Fruit fly (Drosophila melanogaster): ENCODE data around the gene shop.

The shop gene

dm6 chrX:18834399-18834798 is 14.0 kb downstream of the shop start (continued):
- TF ChIP-seq gem (tag; optimal IDR thresholded peaks at IDR 0.05) (peak; percentile 6), kah (GFP tag; optimal IDR thresholded peaks at IDR 0.05) (no peak), Poxn (GFP tag; IDR thresholded peaks at IDR 0.05) (no peak)

DNA sequence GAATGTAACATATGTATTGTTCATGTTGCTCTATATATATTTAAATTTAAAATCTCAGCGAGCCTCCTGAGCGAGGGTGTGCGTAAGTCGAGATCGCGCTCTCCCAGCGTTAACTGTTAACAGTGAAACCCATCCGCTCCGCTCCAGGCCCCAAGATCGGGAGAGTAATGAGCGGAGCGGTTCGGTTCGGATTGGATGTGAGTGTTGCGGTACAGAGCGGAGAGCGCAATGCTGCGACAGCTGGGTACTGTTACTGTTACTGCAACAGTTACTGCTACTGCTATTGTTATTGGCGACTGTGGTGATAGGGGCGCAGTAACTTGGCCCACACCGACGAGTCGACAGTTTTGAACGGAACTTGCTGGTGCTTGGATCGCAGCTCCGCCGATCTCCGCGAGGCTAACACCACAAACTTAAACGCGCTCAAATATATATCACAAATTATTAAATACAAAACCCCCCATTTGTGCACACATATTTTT is 16.0 kb downstream of the shop start, which contains the start of gene Pvf1:
Pvf1 (plus strand) TSS at position 312 of the 482 bp plus-strand sequence.
- TF ChIP-seq D19B (GFP tag; optimal IDR thresholded peaks at IDR 0.05) = peak; percentile 92
- no peak for TF ChIP-seq CG16815 (GFP tag; optimal IDR thresholded peaks at IDR 0.05)
- TF ChIP-seq CG33213 (GFP tag; optimal IDR thresholded peaks at IDR 0.05) = no peak
- TF ChIP-seq BEAF-32 (GFP tag; optimal IDR thresholded peaks at IDR 0.05) = no peak
- TF ChIP-seq cwo (GFP tag; optimal IDR thresholded peaks at IDR 0.05) = peak; percentile 9
- TF ChIP-seq CG3838 (GFP tag; optimal IDR thresholded peaks at IDR 0.05) = no peak
- TF ChIP-seq nerfin-2 (GFP tag; IDR thresholded peaks at IDR 0.05; ENCODE audit: partially characterized antibody) = no peak
- TF ChIP-seq Camta (GFP tag; optimal IDR thresholded peaks at IDR 0.05) = no peak
- no peak for TF ChIP-seq CG15073 (GFP tag; optimal IDR thresholded peaks at IDR 0.05)
- TF ChIP-seq Hr51 (GFP tag; optimal IDR thresholded peaks at IDR 0.05) = no peak
- no peak for TF ChIP-seq Hr3 (GFP tag; optimal IDR thresholded peaks at IDR 0.05)
- no peak for TF ChIP-seq grau (tag; optimal IDR thresholded peaks at IDR 0.05)
- TF ChIP-seq CG4820 (GFP tag; optimal IDR thresholded peaks at IDR 0.05) = no peak
- peak; percentile 35 for TF ChIP-seq yki (optimal IDR thresholded peaks at IDR 0.05)
- no peak for TF ChIP-seq CG11093 (GFP tag; IDR thresholded peaks at IDR 0.05)
- TF ChIP-seq HLH3B (GFP tag; IDR thresholded peaks at IDR 0.05) = no peak
- TF ChIP-seq fd64A (GFP tag; optimal IDR thresholded peaks at IDR 0.05) = no peak
- TF ChIP-seq CG14441 (GFP tag; IDR thresholded peaks at IDR 0.05) = 0 out of 2 replicates have a peak, but pooled peaks have one; percentile 34
- TF ChIP-seq Optix (GFP tag; IDR thresholded peaks at IDR 0.05) = no peak
- TF ChIP-seq CG7372 (GFP tag; IDR thresholded peaks at IDR 0.05) = no peak
- TF ChIP-seq CG13123 (GFP tag; optimal IDR thresholded peaks at IDR 0.05) = no peak
- TF ChIP-seq CG7839 (tag; optimal IDR thresholded peaks at IDR 0.05) = no peak
- no peak for TF ChIP-seq CG12104 (GFP tag; optimal IDR thresholded peaks at IDR 0.05)
- TF ChIP-seq corto (GFP tag; optimal IDR thresholded peaks at IDR 0.05) = no peak
- TF ChIP-seq danr (GFP tag; IDR thresholded peaks at IDR 0.05) = no peak
- no peak for TF ChIP-seq CG18262 (tag; optimal IDR thresholded peaks at IDR 0.05)
- TF ChIP-seq bsh (GFP tag; optimal IDR thresholded peaks at IDR 0.05) = no peak
- no peak for TF ChIP-seq CG2712 (tag; optimal IDR thresholded peaks at IDR 0.05)
- TF ChIP-seq CG3281 (GFP tag; optimal IDR thresholded peaks at IDR 0.05) = peak; percentile 26
- TF ChIP-seq CG32532 (GFP tag; IDR thresholded peaks at IDR 0.05) = peak; percentile 55; the same call in 1 of the 2 replicates
- no peak for TF ChIP-seq bowl (GFP tag; IDR thresholded peaks at IDR 0.05)
- TF ChIP-seq Lhr (GFP tag; optimal IDR thresholded peaks at IDR 0.05) = no peak
- no peak for TF ChIP-seq CG12659 (GFP tag; optimal IDR thresholded peaks at IDR 0.05)
- TF ChIP-seq Med (GFP tag) = peak; percentile 87
- no peak for TF ChIP-seq z (GFP tag; IDR thresholded peaks at IDR 0.05)
- no peak for TF ChIP-seq shn (GFP tag; optimal IDR thresholded peaks at IDR 0.05)
- TF ChIP-seq CG2875 (GFP tag; optimal IDR thresholded peaks at IDR 0.05) = no peak
- no peak for TF ChIP-seq hkb (optimal IDR thresholded peaks at IDR 0.05)
- 0 out of 2 replicates have a peak, but pooled peaks have one; percentile 21 for TF ChIP-seq hkb (GFP tag; IDR thresholded peaks at IDR 0.05)
- no peak for TF ChIP-seq Doc2 (GFP tag; IDR thresholded peaks at IDR 0.05)
- TF ChIP-seq Gug (GFP tag; IDR thresholded peaks at IDR 0.05) = no peak
- TF ChIP-seq Pdp1 (GFP tag; optimal IDR thresholded peaks at IDR 0.05) = no peak
- TF ChIP-seq CG8944 (GFP tag; optimal IDR thresholded peaks at IDR 0.05) = no peak
- TF ChIP-seq CG13296 (GFP tag; optimal IDR thresholded peaks at IDR 0.05) = peak; percentile 9
- TF ChIP-seq da (GFP tag; optimal IDR thresholded peaks at IDR 0.05) = no peak
- TF ChIP-seq cas (GFP tag; IDR thresholded peaks at IDR 0.05) = no peak
- TF ChIP-seq CG2129 (GFP tag; IDR thresholded peaks at IDR 0.05; ENCODE audit: partially characterized antibody) = no peak
